Worm (Caenorhabditis elegans): ENCODE results near the gene fbxb-79.

DNA sequence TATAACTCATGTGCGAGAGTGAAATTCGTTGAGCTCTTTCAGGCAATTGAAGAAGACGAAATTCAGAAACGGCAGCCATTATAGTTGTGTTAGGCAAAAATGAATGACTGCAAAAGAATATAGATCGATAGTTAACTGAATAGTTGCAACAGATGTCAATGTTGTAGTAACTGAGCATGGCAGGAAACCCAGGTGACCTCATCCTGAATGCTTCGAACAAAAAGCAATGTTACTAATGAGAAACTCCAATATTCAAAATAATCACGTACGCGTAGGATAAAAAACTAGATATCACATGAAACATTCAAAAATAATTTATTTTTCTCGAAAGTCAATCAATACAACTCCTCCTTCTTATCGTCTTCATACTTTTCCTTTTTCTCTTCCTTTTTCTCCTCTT is 26.9 kb downstream of the fbxb-79 start, which contains the start of gene fbxb-9:
- TF ChIP-seq flt-1 (GFP tag; IDR thresholded peaks at IDR 0.05) (no peak), ref-1 (GFP tag; conservative IDR thresholded peaks at IDR 0.05) (no peak), tab-1 (GFP tag; IDR thresholded peaks at IDR 0.05) (no peak), ztf-23 (GFP tag; IDR thresholded peaks at IDR 0.05) (no peak)

Data from whole organism, midembryonic.